Worm (Caenorhabditis elegans) whole organism, L1 larva: Measurements from ENCODE around the gene gst-23.

Experiments
- ces-1 ChIP-seq: fragments of 150-350 bp; optimal IDR thresholded peaks from 2 replicates; lab custom pipeline; 2014; ENCODE audit warnings: missing biosample characterization, missing genetic modification reagents, missing genetic modification characterization
- elt-2 ChIP-seq: sonication (generic microtip); optimal IDR thresholded peaks from 2 replicates; lab custom pipeline; 2016; ENCODE audit warnings: missing genetic modification characterization, mild to moderate bottlenecking, inconsistent platforms, missing compliant biosample characterization, missing genetic modification reagents
- fos-1 ChIP-seq: fragments of 150-350 bp; optimal IDR thresholded peaks from 2 replicates; lab custom pipeline; 2014; ENCODE audit warnings: missing biosample characterization, missing genetic modification characterization
- lin-13 ChIP-seq: fragments of 150-350 bp; optimal IDR thresholded peaks from 2 replicates; lab custom pipeline; 2014; ENCODE audit warnings: missing biosample characterization, missing genetic modification reagents, missing genetic modification characterization
- pag-3 ChIP-seq: sonication (generic microtip); optimal IDR thresholded peaks from 2 replicates; lab custom pipeline; 2017; ENCODE audit warnings: missing genetic modification characterization, mild to moderate bottlenecking, missing compliant biosample characterization, antibody characterized with exemption, borderline replicate concordance; ENCODE audit not compliant: insufficient read depth
- skn-1 ChIP-seq: fragments of 150-350 bp; optimal IDR thresholded peaks from 2 replicates; lab custom pipeline; 2014; ENCODE audit warnings: missing biosample characterization, missing genetic modification characterization
- snpc-4 ChIP-seq: fragments of 150-350 bp; optimal IDR thresholded peaks from 2 replicates; lab custom pipeline; 2014; ENCODE audit warnings: missing biosample characterization, missing genetic modification characterization
- ztf-11 ChIP-seq, 2 experiments: sonication (generic microtip); optimal IDR thresholded peaks; 2 replicates each; lab custom pipeline; 2016 to 2017; ENCODE audit warnings: missing genetic modification characterization in 2 of 2, missing biosample characterization in 1 of 2, missing compliant biosample characterization in 1 of 2

DNA sequence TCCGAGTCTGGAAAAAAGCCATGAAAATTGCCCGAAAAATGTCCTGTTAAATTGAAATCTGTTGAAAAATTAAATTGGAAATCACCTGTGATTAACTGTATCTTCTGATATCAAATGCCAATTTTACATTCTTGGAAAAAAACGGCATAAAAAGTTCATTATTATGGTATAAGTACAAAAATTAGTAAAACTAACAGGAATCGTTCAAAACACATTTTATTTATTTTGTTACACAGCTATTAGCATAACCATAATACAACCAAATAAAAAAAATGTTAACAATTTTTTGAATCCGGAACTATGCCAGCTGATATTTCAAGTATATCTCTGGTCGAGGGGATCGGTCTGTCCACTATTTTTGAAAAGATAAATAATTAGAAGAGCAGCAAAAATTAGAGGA is 12.5 kb upstream of the gst-23 start, which contains the start of gene K08D9.10:
- TF ChIP-seq skn-1 (tag; lab: Kevin White, UChicago) (no peak), fos-1 (tag; lab: Kevin White, UChicago) (no peak), lin-13 (GFP tag; lab: Kevin White, UChicago) (no peak), elt-2 (tag; lab: Kevin White, UChicago) (no peak), ztf-11 (tag; optimal IDR thresholded peaks at IDR 0.05; lab: Kevin White, UChicago) (no peak), snpc-4 (no peak), ces-1 (GFP tag; lab: Kevin White, UChicago) (no peak), pag-3 (no peak)
